Fruit fly (Drosophila melanogaster) whole organism, embryonic: ENCODE data around the gene Ddc.

Experiments
- Ada2b ChIP-seq: fragments of 200-800 bp; sonication (Bioruptor generic); IDR thresholded peaks from 2 replicates; pipeline ENCODE4 v1.3.6; 2022; ENCODE audit warnings: missing biosample characterization, missing genetic modification characterization
- CG10274 ChIP-seq: fragments of 200-800 bp; sonication (Bioruptor generic); optimal IDR thresholded peaks from 3 replicates; lab custom pipeline; 2017; ENCODE audit warnings: missing biosample characterization, mild to moderate bottlenecking, missing genetic modification characterization
- CG10366 ChIP-seq: fragments of 200-800 bp; sonication (Bioruptor generic); IDR thresholded peaks from 2 replicates; pipeline ENCODE4 v1.3.6; 2022; ENCODE audit warnings: missing biosample characterization, missing genetic modification characterization
- CG12769 ChIP-seq: fragments of 200-800 bp; sonication (Bioruptor generic); optimal IDR thresholded peaks from 2 replicates; lab custom pipeline; 2019; ENCODE audit warnings: missing biosample characterization, mild to moderate bottlenecking, missing genetic modification characterization, moderate library complexity
- CG15011 ChIP-seq: fragments of 200-800 bp; sonication (Bioruptor generic); optimal IDR thresholded peaks from 3 replicates; lab custom pipeline; 2018; ENCODE audit warnings: missing biosample characterization, mild to moderate bottlenecking, missing genetic modification characterization
- CG16863 ChIP-seq: fragments of 200-800 bp; sonication (Bioruptor generic); optimal IDR thresholded peaks from 3 replicates; lab custom pipeline; 2016; ENCODE audit warnings: missing biosample characterization, missing genetic modification characterization
- CG1832 ChIP-seq: fragments of 200-800 bp; sonication (Bioruptor generic); optimal IDR thresholded peaks from 2 replicates; lab custom pipeline; 2017; ENCODE audit warnings: missing biosample characterization, mild to moderate bottlenecking, missing genetic modification characterization, inconsistent platforms
- CG34422 ChIP-seq: fragments of 200-800 bp; sonication (Bioruptor generic); IDR thresholded peaks from 3 replicates; pipeline ENCODE4 v1.3.6; 2022; ENCODE audit warnings: missing biosample characterization, missing genetic modification characterization
- CG3995 ChIP-seq: fragments of 200-800 bp; sonication (Bioruptor generic); optimal IDR thresholded peaks from 3 replicates; lab custom pipeline; 2016; ENCODE audit warnings: missing biosample characterization, missing genetic modification characterization
- CG6813 ChIP-seq: fragments of 200-800 bp; sonication (Bioruptor generic); optimal IDR thresholded peaks from 2 replicates; lab custom pipeline; 2017; ENCODE audit warnings: missing biosample characterization, missing genetic modification characterization, mild to moderate bottlenecking, moderate library complexity, missing genetic modification reagents
- CG7745 ChIP-seq: fragments of 200-800 bp; sonication (Bioruptor generic); optimal IDR thresholded peaks from 2 replicates; lab custom pipeline; 2018; ENCODE audit warnings: missing biosample characterization, mild to moderate bottlenecking, missing genetic modification characterization, moderate library complexity
- CG8290 ChIP-seq, 3 experiments: fragments of 200-800 bp; sonication (Bioruptor generic); optimal IDR thresholded peaks; 2 replicates each; lab custom pipeline; 2016 to 2019; ENCODE audit warnings: missing biosample characterization in 3 of 3, missing genetic modification characterization in 3 of 3, mild to moderate bottlenecking in 2 of 3, moderate library complexity in 1 of 3
- CG8478 ChIP-seq: fragments of >200 bp; optimal IDR thresholded peaks from 2 replicates; lab custom pipeline; 2018
- CG9437 ChIP-seq: fragments of 200-800 bp; sonication (Bioruptor generic); optimal IDR thresholded peaks from 2 replicates; lab custom pipeline; 2018; ENCODE audit warnings: missing biosample characterization, mild to moderate bottlenecking, missing genetic modification characterization
- CG9797 ChIP-seq: fragments of 200-800 bp; sonication (Bioruptor generic); optimal IDR thresholded peaks from 3 replicates; lab custom pipeline; 2018; ENCODE audit warnings: missing biosample characterization, mild to moderate bottlenecking, missing genetic modification characterization
- CTCF ChIP-seq: fragments of 200-800 bp; sonication (Bioruptor generic); optimal IDR thresholded peaks from 2 replicates; lab custom pipeline; 2017; ENCODE audit warnings: missing biosample characterization, mild to moderate bottlenecking, missing genetic modification characterization, moderate library complexity
- Camta ChIP-seq: fragments of 200-800 bp; sonication (Bioruptor generic); optimal IDR thresholded peaks from 2 replicates; lab custom pipeline; 2016; ENCODE audit warnings: missing biosample characterization, missing genetic modification characterization
- CrebB ChIP-seq: fragments of 200-800 bp; sonication (Bioruptor generic); optimal IDR thresholded peaks from 3 replicates; lab custom pipeline; 2018; ENCODE audit warnings: missing biosample characterization, mild to moderate bottlenecking, missing genetic modification characterization
- D19A ChIP-seq: fragments of 200-800 bp; optimal IDR thresholded peaks from 3 replicates; lab custom pipeline; 2019; ENCODE audit warnings: missing biosample characterization, mild to moderate bottlenecking, missing genetic modification characterization, moderate library complexity
- Doc3 ChIP-seq: fragments of 200-800 bp; sonication (Bioruptor generic); IDR thresholded peaks from 3 replicates; pipeline ENCODE4 v1.3.6; 2022; ENCODE audit warnings: missing biosample characterization, missing genetic modification characterization; ENCODE audit not compliant: partially characterized antibody
- Dref ChIP-seq: fragments of 200-800 bp; sonication (Bioruptor generic); IDR thresholded peaks from 2 replicates; pipeline ENCODE4 v1.3.6; 2022; ENCODE audit warnings: missing biosample characterization, missing genetic modification characterization
- Elba2 ChIP-seq: fragments of 200-800 bp; sonication (Bioruptor generic); optimal IDR thresholded peaks from 3 replicates; lab custom pipeline; 2016; ENCODE audit warnings: missing biosample characterization, missing genetic modification characterization
- Hr51 ChIP-seq, 2 experiments: fragments of 200-800 bp; sonication (Bioruptor generic); optimal IDR thresholded peaks; 2 replicates in 1 of 2; 3 replicates in 1 of 2; lab custom pipeline; 2016 to 2018; ENCODE audit warnings: missing biosample characterization in 2 of 2, missing genetic modification characterization in 2 of 2, mild to moderate bottlenecking in 1 of 2, moderate library complexity in 1 of 2
- Lhr ChIP-seq: fragments of 200-800 bp; sonication (Bioruptor generic); optimal IDR thresholded peaks from 3 replicates; lab custom pipeline; 2017; ENCODE audit warnings: mild to moderate bottlenecking, missing biosample characterization, missing genetic modification reagents, missing genetic modification characterization
- MTF-1 ChIP-seq: fragments of 200-800 bp; sonication (Bioruptor generic); optimal IDR thresholded peaks from 2 replicates; lab custom pipeline; 2018; ENCODE audit warnings: missing biosample characterization, mild to moderate bottlenecking, missing genetic modification characterization, borderline replicate concordance
- Oaz ChIP-seq: fragments of 200-800 bp; sonication (Bioruptor generic); IDR thresholded peaks from 2 replicates; pipeline ENCODE4 v1.3.6; 2022; ENCODE audit warnings: missing biosample characterization, missing genetic modification characterization
- Opbp ChIP-seq: fragments of 200-800 bp; sonication (Bioruptor generic); IDR thresholded peaks from 3 replicates; pipeline ENCODE4 v1.3.6; 2022; ENCODE audit warnings: missing biosample characterization, missing genetic modification characterization; ENCODE audit not compliant: partially characterized antibody
- Six4 ChIP-seq: fragments of 200-800 bp; sonication (Bioruptor generic); optimal IDR thresholded peaks from 2 replicates; lab custom pipeline; 2016; ENCODE audit warnings: missing biosample characterization, missing genetic modification characterization
- Ssrp ChIP-seq: fragments of 200-800 bp; sonication (Bioruptor generic); optimal IDR thresholded peaks from 2 replicates; lab custom pipeline; 2018; ENCODE audit warnings: missing biosample characterization, mild to moderate bottlenecking, missing genetic modification characterization, moderate library complexity
- ac ChIP-seq: fragments of 200-800 bp; sonication (Bioruptor generic); optimal IDR thresholded peaks from 3 replicates; lab custom pipeline; 2017; ENCODE audit warnings: missing biosample characterization, mild to moderate bottlenecking, missing genetic modification characterization
- ato ChIP-seq: fragments of 200-800 bp; sonication (Bioruptor generic); IDR thresholded peaks from 2 replicates; pipeline ENCODE4 v1.3.6; 2022; ENCODE audit warnings: missing biosample characterization, missing genetic modification characterization; ENCODE audit not compliant: partially characterized antibody
- chn ChIP-seq: fragments of 200-800 bp; sonication (Bioruptor generic); optimal IDR thresholded peaks from 2 replicates; lab custom pipeline; 2016; ENCODE audit warnings: missing biosample characterization, missing genetic modification characterization
- da ChIP-seq: fragments of 200-800 bp; sonication (Bioruptor generic); optimal IDR thresholded peaks from 2 replicates; lab custom pipeline; 2016; ENCODE audit warnings: missing biosample characterization, missing genetic modification characterization
- dm ChIP-seq: fragments of 200-800 bp; sonication (Bioruptor generic); optimal IDR thresholded peaks from 3 replicates; lab custom pipeline; 2016; ENCODE audit warnings: missing biosample characterization, missing genetic modification characterization
- ems ChIP-seq: fragments of 200-800 bp; sonication (Bioruptor generic); optimal IDR thresholded peaks from 3 replicates; lab custom pipeline; 2016; ENCODE audit warnings: missing biosample characterization, missing genetic modification characterization
- gce ChIP-seq: fragments of 200-800 bp; sonication (Bioruptor generic); IDR thresholded peaks from 3 replicates; pipeline ENCODE4 v1.3.6; 2022; ENCODE audit warnings: missing biosample characterization, missing genetic modification characterization
- gcm2 ChIP-seq: fragments of 200-800 bp; sonication (Bioruptor generic); optimal IDR thresholded peaks from 2 replicates; lab custom pipeline; 2016; ENCODE audit warnings: missing biosample characterization, missing genetic modification characterization
- gt ChIP-seq: fragments of 200-800 bp; sonication (Bioruptor generic); IDR thresholded peaks from 2 replicates; pipeline ENCODE4 v1.3.6; 2022; ENCODE audit warnings: missing biosample characterization, missing genetic modification characterization
- hb ChIP-seq: fragments of 200-800 bp; sonication (Bioruptor generic); IDR thresholded peaks from 3 replicates; pipeline ENCODE4 v1.3.6; 2022; ENCODE audit warnings: missing biosample characterization, missing genetic modification characterization; ENCODE audit not compliant: partially characterized antibody
- inv ChIP-seq: fragments of 200-800 bp; sonication (Bioruptor generic); IDR thresholded peaks from 2 replicates; pipeline ENCODE4 v1.3.6; 2022; ENCODE audit warnings: missing biosample characterization, missing genetic modification characterization; ENCODE audit not compliant: partially characterized antibody
- kah ChIP-seq: fragments of 200-800 bp; sonication (Bioruptor generic); optimal IDR thresholded peaks from 2 replicates; lab custom pipeline; 2018; ENCODE audit warnings: missing biosample characterization, mild to moderate bottlenecking, missing genetic modification characterization
- ken ChIP-seq: fragments of 200-800 bp; sonication (Bioruptor generic); IDR thresholded peaks from 3 replicates; pipeline ENCODE4 v1.3.6; 2022; ENCODE audit warnings: missing biosample characterization, missing genetic modification characterization
- klu ChIP-seq: fragments of 200-800 bp; sonication (Bioruptor generic); IDR thresholded peaks from 2 replicates; pipeline ENCODE4 v1.3.6; 2022; ENCODE audit warnings: missing biosample characterization, missing genetic modification characterization
- onecut ChIP-seq: fragments of 200-800 bp; sonication (Bioruptor generic); IDR thresholded peaks from 2 replicates; pipeline ENCODE4 v1.3.6; 2022; ENCODE audit warnings: missing biosample characterization, missing genetic modification characterization
- peb ChIP-seq: fragments of 200-800 bp; sonication (Bioruptor generic); IDR thresholded peaks from 2 replicates; pipeline ENCODE4 v1.3.6; 2022; ENCODE audit warnings: missing biosample characterization, missing genetic modification characterization
- salm ChIP-seq: fragments of 200-800 bp; sonication (Bioruptor generic); optimal IDR thresholded peaks from 2 replicates; lab custom pipeline; 2018; ENCODE audit warnings: missing biosample characterization, mild to moderate bottlenecking, missing genetic modification characterization
- seq ChIP-seq: fragments of 200-800 bp; sonication (Bioruptor generic); IDR thresholded peaks from 2 replicates; pipeline ENCODE4 v1.3.6; 2022; ENCODE audit warnings: missing biosample characterization, missing genetic modification characterization
- tna ChIP-seq: fragments of 200-800 bp; sonication (Bioruptor generic); IDR thresholded peaks from 2 replicates; pipeline ENCODE4 v1.3.6; 2022; ENCODE audit warnings: missing biosample characterization, missing genetic modification characterization; ENCODE audit not compliant: partially characterized antibody
- tup ChIP-seq: fragments of 200-800 bp; sonication (Bioruptor generic); optimal IDR thresholded peaks from 2 replicates; lab custom pipeline; 2016; ENCODE audit warnings: missing biosample characterization, mild to moderate bottlenecking, missing genetic modification characterization, moderate library complexity
- twi ChIP-seq: fragments of 200-800 bp; optimal IDR thresholded peaks from 2 replicates; lab custom pipeline; 2019; ENCODE audit warnings: missing biosample characterization, mild to moderate bottlenecking, missing genetic modification characterization, moderate library complexity
- zen2 ChIP-seq: fragments of 200-800 bp; sonication (Bioruptor generic); IDR thresholded peaks from 3 replicates; pipeline ENCODE4 v1.3.6; 2022; ENCODE audit warnings: missing biosample characterization, missing genetic modification characterization; ENCODE audit not compliant: partially characterized antibody

Gene Ddc

DNA sequence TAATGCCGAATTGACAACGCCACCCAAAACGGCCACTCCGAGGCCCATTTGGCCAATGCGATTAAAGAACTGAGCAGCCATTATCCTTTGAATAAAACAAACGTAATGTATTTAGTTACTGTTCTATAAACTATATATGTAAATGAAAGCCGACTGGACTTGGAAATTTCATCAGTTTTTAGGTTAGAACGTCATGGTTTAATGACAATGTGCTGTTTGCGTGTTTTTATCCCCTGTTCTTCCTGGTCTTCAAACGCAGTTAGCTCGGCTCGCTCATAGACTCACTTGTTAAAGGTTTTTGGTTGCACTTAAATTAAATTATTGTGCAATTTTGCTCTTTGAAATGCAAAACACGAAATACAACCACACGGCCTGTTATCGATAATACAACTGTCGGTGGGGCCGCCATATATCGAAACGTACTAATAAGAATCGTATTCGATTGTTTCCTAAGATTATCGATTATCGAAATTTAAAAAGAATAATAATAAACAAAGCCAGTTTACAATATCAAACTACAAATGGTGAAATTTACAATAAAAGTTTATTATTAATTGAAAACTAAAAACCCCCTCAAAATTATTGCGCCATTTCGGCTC, 3.5 kb upstream of the Ddc start, which contains the start of gene Phb1 (continued):
- TF ChIP-seq MTF-1 (GFP tag; lab: Kevin White, UChicago) (no peak), dm (GFP tag; lab: Kevin White, UChicago) (no peak), ken (GFP tag; lab: Robert Waterston, UW) (no peak), CG9797 (GFP tag; lab: Kevin White, UChicago) (no peak), CG8478 (lab: Kevin White, UChicago) (no peak), gt (GFP tag; lab: Robert Waterston, UW) (no peak), klu (GFP tag; lab: Robert Waterston, UW) (no peak), kah (GFP tag; lab: Kevin White, UChicago) (no peak), ems (GFP tag; lab: Kevin White, UChicago) (no peak), CG10274 (no peak), CTCF (no peak), Elba2 (no peak), CG15011 (GFP tag; lab: Kevin White, UChicago) (no peak), Camta (GFP tag; lab: Kevin White, UChicago) (no peak), Lhr (no peak), gce (no peak), seq (GFP tag; lab: Robert Waterston, UW) (no peak), CG12769 (tag; lab: Kevin White, UChicago) (no peak), inv (GFP tag; lab: Robert Waterston, UW) (peak; percentile 74), Dref (peak; percentile 89), twi (tag; lab: Kevin White, UChicago) (no peak), CG8290 (GFP tag; optimal IDR thresholded peaks at IDR 0.05; lab: Kevin White, UChicago) (no peak), CG8290 (tag; optimal IDR thresholded peaks at IDR 0.05; lab: Kevin White, UChicago) (no peak), ac (GFP tag; lab: Kevin White, UChicago) (no peak), tna (GFP tag; lab: Robert Waterston, UW) (peak; percentile 98), gcm2 (GFP tag; lab: Kevin White, UChicago) (no peak), CG34422 (GFP tag; lab: Robert Waterston, UW) (peak; percentile 69; the same call in 1 of the 3 replicates), Doc3 (GFP tag; lab: Robert Waterston, UW) (peak; percentile 76), peb (no peak), CG3995 (GFP tag; lab: Kevin White, UChicago) (no peak), CrebB (tag; lab: Kevin White, UChicago) (no peak), D19A (tag; lab: Kevin White, UChicago) (no peak), CG10366 (GFP tag; lab: Robert Waterston, UW) (no peak), Six4 (GFP tag; lab: Kevin White, UChicago) (no peak), CG6813 (GFP tag; lab: Kevin White, UChicago) (no peak), tup (GFP tag; lab: Kevin White, UChicago) (no peak), zen2 (GFP tag; lab: Robert Waterston, UW) (peak; percentile 95), Ada2b (GFP tag; lab: Robert Waterston, UW) (no peak), CG16863 (GFP tag; lab: Kevin White, UChicago) (no peak), Oaz (no peak), da (GFP tag; lab: Kevin White, UChicago) (no peak), hb (GFP tag; lab: Robert Waterston, UW) (peak; percentile 92), CG9437 (GFP tag; lab: Kevin White, UChicago) (no peak), Opbp (GFP tag; lab: Robert Waterston, UW) (peak; percentile 92), ato (GFP tag; lab: Robert Waterston, UW) (peak; percentile 96), salm (tag; lab: Kevin White, UChicago) (no peak), CG7745 (tag; lab: Kevin White, UChicago) (no peak), CG1832 (GFP tag; lab: Kevin White, UChicago) (no peak), onecut (GFP tag; lab: Robert Waterston, UW) (no peak), Ssrp (tag; lab: Kevin White, UChicago) (no peak), chn (no peak), Hr51 (GFP tag; optimal IDR thresholded peaks at IDR 0.05; lab: Kevin White, UChicago) (no peak)
